Fruit fly (Drosophila melanogaster) whole organism, pupa: ENCODE data around the gene E2f1.

Experiments used
- CG14655 ChIP-seq: fragments of 200-800 bp; sonication (Bioruptor generic); optimal IDR thresholded peaks from 3 replicates; lab custom pipeline; 2017; ENCODE audit warnings: mild to moderate bottlenecking, missing biosample characterization, missing genetic modification reagents, missing genetic modification characterization
- CG17806 ChIP-seq: fragments of 200-800 bp; sonication (Bioruptor generic); optimal IDR thresholded peaks from 2 replicates; lab custom pipeline; 2018; ENCODE audit warnings: missing biosample characterization, mild to moderate bottlenecking, missing genetic modification characterization, moderate library complexity
- EcR ChIP-seq: fragments of 200-800 bp; sonication (Bioruptor generic); optimal IDR thresholded peaks from 3 replicates; lab custom pipeline; 2019; ENCODE audit warnings: missing biosample characterization, missing genetic modification characterization, mild to moderate bottlenecking, moderate library complexity, missing genetic modification reagents
- Pif1A ChIP-seq: fragments of 200-800 bp; sonication (Bioruptor generic); optimal IDR thresholded peaks from 3 replicates; lab custom pipeline; 2016; ENCODE audit warnings: missing biosample characterization, missing genetic modification characterization

DNA sequence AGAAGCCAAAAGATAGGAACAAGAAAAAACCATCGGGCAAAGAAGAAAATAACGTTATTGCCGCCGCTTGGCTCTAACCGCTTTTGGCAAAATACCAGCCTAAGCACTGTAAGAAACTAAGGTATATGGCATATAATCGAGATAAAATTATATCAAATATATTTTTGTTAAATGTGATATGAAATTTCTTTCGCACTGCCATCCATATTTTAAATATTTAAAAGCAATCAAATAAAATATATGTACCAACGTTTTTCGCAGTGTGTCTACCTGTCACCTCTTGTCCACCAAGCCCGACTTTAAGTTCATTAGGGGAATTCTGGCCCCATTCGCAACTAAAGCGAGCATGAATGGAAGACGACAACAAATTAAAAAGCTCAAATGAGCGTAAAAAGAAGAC lies 32.9 kb downstream of the E2f1 start:
- no peak for TF ChIP-seq EcR
- peak; percentile 86 for TF ChIP-seq CG14655 (GFP tag; lab: Kevin White, UChicago)
- TF ChIP-seq CG17806 (tag; lab: Kevin White, UChicago) = peak; percentile 70
- peak; percentile 73 for TF ChIP-seq Pif1A (GFP tag; lab: Kevin White, UChicago)
